Fruit fly (Drosophila melanogaster): ENCODE results near the gene CG9967.

CG9967 gene

dm6 chr2L:2373818-2374746, 16.9 kb upstream of the CG9967 start, which contains the start of the genes CG3609 and CG15390 (continued):
- TF ChIP-seq CG3163 (GFP tag; optimal IDR thresholded peaks at IDR 0.05), result peak; percentile 81
- TF ChIP-seq abd-A (tag; optimal IDR thresholded peaks at IDR 0.05), result peak; percentile 97
- TF ChIP-seq CG15269 (tag; optimal IDR thresholded peaks at IDR 0.05), result peak; percentile 77
- peak; percentile 16; the same call in 1 of the 2 replicates for TF ChIP-seq Scr (GFP tag; IDR thresholded peaks at IDR 0.05; ENCODE audit: partially characterized antibody)
- TF ChIP-seq CG14860 (GFP tag; IDR thresholded peaks at IDR 0.05; ENCODE audit: partially characterized antibody), result no peak
- TF ChIP-seq Sox102F (GFP tag; optimal IDR thresholded peaks at IDR 0.05), result peak; percentile 81
- peak; percentile 51 for TF ChIP-seq slou (GFP tag; optimal IDR thresholded peaks at IDR 0.05)
- peak in 1 of 2 experiments; percentile 39 for TF ChIP-seq Hr78 (GFP tag; optimal IDR thresholded peaks at IDR 0.05)
- TF ChIP-seq CG7271 (tag; optimal IDR thresholded peaks at IDR 0.05), result no peak
- peak; percentile 76 for TF ChIP-seq CG4707 (GFP tag; optimal IDR thresholded peaks at IDR 0.05)
- peak; percentile 92 for TF ChIP-seq schlank (tag; optimal IDR thresholded peaks at IDR 0.05)
- peak; percentile 58 for TF ChIP-seq oc (tag; optimal IDR thresholded peaks at IDR 0.05)
- peak; percentile 88 for TF ChIP-seq CG5245 (GFP tag; optimal IDR thresholded peaks at IDR 0.05)
- peak; percentile 3 for TF ChIP-seq sima (GFP tag; optimal IDR thresholded peaks at IDR 0.05)
- peak; percentile 71 for TF ChIP-seq Ptx1 (GFP tag; IDR thresholded peaks at IDR 0.05)
- TF ChIP-seq Ravus (GFP tag; IDR thresholded peaks at IDR 0.05), result no peak; the same call in 1 of the 2 replicates
- TF ChIP-seq CG2199 (GFP tag; IDR thresholded peaks at IDR 0.05), result peak; percentile 61; the same call in 2 of the 3 replicates
- peak; percentile 35 for TF ChIP-seq CG17186 (GFP tag; optimal IDR thresholded peaks at IDR 0.05)
- TF ChIP-seq Pdp1 (GFP tag; optimal IDR thresholded peaks at IDR 0.05), result peak; percentile 83 to 92
- TF ChIP-seq ssp (GFP tag; IDR thresholded peaks at IDR 0.05), result no peak
- peak; percentile 82 for TF ChIP-seq al (GFP tag; IDR thresholded peaks at IDR 0.05)
- TF ChIP-seq CG11696 (GFP tag; IDR thresholded peaks at IDR 0.05), result peak; percentile 42; the same call in 1 of the 2 replicates
- no peak for TF ChIP-seq mld (GFP tag; IDR thresholded peaks at IDR 0.05; ENCODE audit: partially characterized antibody)
- TF ChIP-seq CG42726 (GFP tag; IDR thresholded peaks at IDR 0.05; ENCODE audit: partially characterized antibody), result no peak
- no peak for TF ChIP-seq yki (optimal IDR thresholded peaks at IDR 0.05)
- peak; percentile 83 for TF ChIP-seq disco-r (GFP tag; optimal IDR thresholded peaks at IDR 0.05)
- TF ChIP-seq GATAe (GFP tag; conservative IDR thresholded peaks at IDR 0.05), result no peak; the same call in 1 of the 2 replicates
- peak; percentile 83 for TF ChIP-seq nom (GFP tag; optimal IDR thresholded peaks at IDR 0.05)
- TF ChIP-seq lbe (GFP tag; optimal IDR thresholded peaks at IDR 0.05), result peak; percentile 84
- TF ChIP-seq CG12391 (tag; optimal IDR thresholded peaks at IDR 0.05), result peak; percentile 78
- peak; percentile 51 for TF ChIP-seq Bdp1 (GFP tag; optimal IDR thresholded peaks at IDR 0.05)
- no peak for TF ChIP-seq CG4328 (GFP tag; optimal IDR thresholded peaks at IDR 0.05)
- TF ChIP-seq Taf1 (GFP tag; IDR thresholded peaks at IDR 0.05), result peak; percentile 47
- TF ChIP-seq Myb (GFP tag; optimal IDR thresholded peaks at IDR 0.05), result peak; percentile 81
- peak; percentile 54 for TF ChIP-seq gsb-n (tag; optimal IDR thresholded peaks at IDR 0.05)
- TF ChIP-seq Dip3 (GFP tag; optimal IDR thresholded peaks at IDR 0.05), result peak; percentile 81
- TF ChIP-seq sqz (GFP tag; optimal IDR thresholded peaks at IDR 0.05), result peak; percentile 79
- TF ChIP-seq CG18619 (GFP tag; optimal IDR thresholded peaks at IDR 0.05), result peak; percentile 69
- peak; percentile 91 for TF ChIP-seq exex (tag; optimal IDR thresholded peaks at IDR 0.05)
- no peak for TF ChIP-seq TFAM (GFP tag; optimal IDR thresholded peaks at IDR 0.05)
- peak; percentile 54 for TF ChIP-seq CG9727 (GFP tag; optimal IDR thresholded peaks at IDR 0.05)
- TF ChIP-seq CG9797 (GFP tag; optimal IDR thresholded peaks at IDR 0.05), result no peak
- no peak for TF ChIP-seq fru (optimal IDR thresholded peaks at IDR 0.05)
- TF ChIP-seq Adf1 (GFP tag; IDR thresholded peaks at IDR 0.05), result peak; percentile 52; the same call in 1 of the 2 replicates
- 0 out of 2 replicates have a peak, but pooled peaks have one; percentile 13 for TF ChIP-seq CG10321 (GFP tag; IDR thresholded peaks at IDR 0.05)
- no peak for TF ChIP-seq CG8281 (tag; optimal IDR thresholded peaks at IDR 0.05)
- peak; percentile 80 for TF ChIP-seq CG15514 (GFP tag; optimal IDR thresholded peaks at IDR 0.05)
- peak; percentile 82 for TF ChIP-seq ranshi (GFP tag; IDR thresholded peaks at IDR 0.05)
